Fruit fly (Drosophila melanogaster) whole organism: ENCODE measurements around the gene Adk1.

Experiments
- CG8478 ChIP-seq: fragments of >200 bp; optimal IDR thresholded peaks from 2 replicates; lab custom pipeline; 2018; ENCODE audit warnings: inconsistent platforms
- Dll ChIP-seq: fragments of >200 bp; optimal IDR thresholded peaks from 2 replicates; lab custom pipeline; 2017
- psq ChIP-seq: fragments of >200 bp; optimal IDR thresholded peaks from 2 replicates; lab custom pipeline; 2017
- usp ChIP-seq: fragments of >200 bp; optimal IDR thresholded peaks from 2 replicates; lab custom pipeline; 2017; ENCODE audit warnings: missing biosample characterization, missing genetic modification characterization, mixed read lengths

dm6 chr3R:12211552-12211951, 13.8 kb downstream of the Adk1 start:
- no peak for TF ChIP-seq psq (lab: Kevin White, UChicago)
- no peak for TF ChIP-seq usp (GFP tag; lab: Kevin White, UChicago)
- TF ChIP-seq CG8478 (lab: Kevin White, UChicago): no peak
- no peak for TF ChIP-seq Dll (lab: Kevin White, UChicago)
